Worm (Caenorhabditis elegans): ENCODE results near the gene ZK596.3.

ce11 chrIV:10896512-10896911 is 7.7 kb downstream of the ZK596.3 start, which contains the start of gene srlf-13:
- no peak for TF ChIP-seq W03F9.2 (tag; optimal IDR thresholded peaks at IDR 0.05)
- no peak for TF ChIP-seq him-1 (tag; optimal IDR thresholded peaks at IDR 0.05)
- no peak for TF ChIP-seq dao-5 (tag; optimal IDR thresholded peaks at IDR 0.05)
